Worm (Caenorhabditis elegans) whole organism, early embryonic: ENCODE results near the gene fbxb-21.

ENCODE experiments used
- aly-1 ChIP-seq: sonication (generic microtip); optimal IDR thresholded peaks from 2 replicates; lab custom pipeline; 2016; ENCODE audit warnings: missing genetic modification characterization, missing compliant biosample characterization
- ama-1 ChIP-seq: fragments of 150-350 bp; optimal IDR thresholded peaks from 2 replicates; lab custom pipeline; 2014
- flt-1 ChIP-seq: fragments of 200-800 bp; sonication (Bioruptor generic); IDR thresholded peaks from 2 replicates; pipeline ENCODE4 v1.3.6; 2022; ENCODE audit warnings: missing genetic modification characterization, missing compliant biosample characterization
- hnd-1 ChIP-seq: sonication (generic microtip); optimal IDR thresholded peaks from 2 replicates; lab custom pipeline; 2016; ENCODE audit warnings: missing genetic modification characterization, missing compliant biosample characterization
- tbx-11 ChIP-seq: fragments of 200-800 bp; sonication (Bioruptor generic); IDR thresholded peaks from 2 replicates; pipeline ENCODE4 v1.3.6; 2022; ENCODE audit warnings: missing genetic modification characterization, missing compliant biosample characterization
- tbx-37 ChIP-seq: fragments of 200-800 bp; sonication (Bioruptor generic); conservative IDR thresholded peaks from 2 replicates; pipeline ENCODE4 v1.3.6; 2022; ENCODE audit warnings: missing genetic modification reagents, missing genetic modification characterization, missing compliant biosample characterization

- TF ChIP-seq hnd-1 (tag; lab: Kevin White, UChicago) (no peak), tbx-37 (GFP tag; lab: Robert Waterston, UW) (no peak), flt-1 (no peak), tbx-11 (no peak), aly-1 (no peak), ama-1 (lab: Kevin White, UChicago) (no peak)
Measured at ce11 chrII:1666025-1666424, 17.4 kb upstream of the fbxb-21 start, which contains the start of gene srlf-29.
